Fruit fly (Drosophila melanogaster): Measurements from ENCODE around the gene CG43867.

Gene CG43867

dm6 chrX:796397-796989, 131.3 kb downstream of the CG43867 start:
- no peak for TF ChIP-seq Clk (GFP tag; optimal IDR thresholded peaks at IDR 0.05)
- TF ChIP-seq pad (GFP tag; optimal IDR thresholded peaks at IDR 0.05), result peak; percentile 92
- TF ChIP-seq kay (GFP tag; ENCODE audit: borderline replicate concordance), result no peak
- TF ChIP-seq toe (GFP tag; optimal IDR thresholded peaks at IDR 0.05), result no peak
- TF ChIP-seq CG11617 (GFP tag; optimal IDR thresholded peaks at IDR 0.05), result no peak
- no peak for TF ChIP-seq CG12768 (GFP tag; optimal IDR thresholded peaks at IDR 0.05)
- TF ChIP-seq Hr96 (GFP tag; optimal IDR thresholded peaks at IDR 0.05), result no peak
- no peak for TF ChIP-seq CG5204 (GFP tag; optimal IDR thresholded peaks at IDR 0.05)
- TF ChIP-seq cnc (optimal IDR thresholded peaks at IDR 0.05), result no peak
- peak; percentile 99 for TF ChIP-seq ovo (GFP tag; optimal IDR thresholded peaks at IDR 0.05)
- TF ChIP-seq cic (GFP tag; optimal IDR thresholded peaks at IDR 0.05), result peak; percentile 51
- TF ChIP-seq tj (GFP tag; optimal IDR thresholded peaks at IDR 0.05), result peak; percentile 51
- TF ChIP-seq Crg-1 (GFP tag; optimal IDR thresholded peaks at IDR 0.05), result peak; percentile 48
- TF ChIP-seq CG33017 (tag; optimal IDR thresholded peaks at IDR 0.05), result no peak
- peak; percentile 55 for TF ChIP-seq CG1620 (GFP tag; optimal IDR thresholded peaks at IDR 0.05)
- TF ChIP-seq bab1 (GFP tag; optimal IDR thresholded peaks at IDR 0.05), result peak; percentile 84
- TF ChIP-seq CG14711 (tag; optimal IDR thresholded peaks at IDR 0.05), result peak; percentile 35
- TF ChIP-seq CG7101 (tag; optimal IDR thresholded peaks at IDR 0.05), result peak; percentile 34
- peak; percentile 95 for TF ChIP-seq Mnt (GFP tag; optimal IDR thresholded peaks at IDR 0.05)
- no peak for TF ChIP-seq CG7045 (GFP tag; optimal IDR thresholded peaks at IDR 0.05)

- no peak for TF ChIP-seq CG7101 (tag; optimal IDR thresholded peaks at IDR 0.05)
- TF ChIP-seq CG33017 (tag; optimal IDR thresholded peaks at IDR 0.05), result no peak
- peak; percentile 54 for TF ChIP-seq bab1 (GFP tag; optimal IDR thresholded peaks at IDR 0.05)
- TF ChIP-seq Hr96 (GFP tag; optimal IDR thresholded peaks at IDR 0.05), result no peak
- TF ChIP-seq tj (GFP tag; optimal IDR thresholded peaks at IDR 0.05), result no peak
Observed at dm6 chrX:792923-793322, 134.9 kb downstream of the CG43867 start, which contains the start of gene CG16989. Gene CG16989, plus strand, starts transcription at chrX:793147.

- TF ChIP-seq CG14711 (tag; optimal IDR thresholded peaks at IDR 0.05), result no peak
- no peak for TF ChIP-seq bab1 (GFP tag; optimal IDR thresholded peaks at IDR 0.05)
- TF ChIP-seq ovo (GFP tag; optimal IDR thresholded peaks at IDR 0.05), result no peak
- TF ChIP-seq cic (GFP tag; optimal IDR thresholded peaks at IDR 0.05), result no peak
- peak; percentile 2 for TF ChIP-seq CG11617 (GFP tag; optimal IDR thresholded peaks at IDR 0.05)
- TF ChIP-seq CG12768 (GFP tag; optimal IDR thresholded peaks at IDR 0.05), result peak; percentile 22
- no peak for TF ChIP-seq CG33017 (tag; optimal IDR thresholded peaks at IDR 0.05)
- TF ChIP-seq CG7101 (tag; optimal IDR thresholded peaks at IDR 0.05), result peak; percentile 22
- TF ChIP-seq Hr96 (GFP tag; optimal IDR thresholded peaks at IDR 0.05), result no peak
- TF ChIP-seq Clk (GFP tag; optimal IDR thresholded peaks at IDR 0.05), result no peak
- TF ChIP-seq Mnt (GFP tag; optimal IDR thresholded peaks at IDR 0.05), result no peak
- TF ChIP-seq kay (GFP tag; ENCODE audit: borderline replicate concordance), result no peak
- no peak for TF ChIP-seq toe (GFP tag; optimal IDR thresholded peaks at IDR 0.05)
- no peak for TF ChIP-seq CG7045 (GFP tag; optimal IDR thresholded peaks at IDR 0.05)
Observed at dm6 chrX:790039-790597, 137.7 kb downstream of the CG43867 start, which contains the start of gene CG13360. Gene CG13360, minus strand, starts transcription at chrX:790089.

- TF ChIP-seq toe (GFP tag; optimal IDR thresholded peaks at IDR 0.05) (no peak), ovo (GFP tag; optimal IDR thresholded peaks at IDR 0.05) (no peak), Clk (GFP tag; optimal IDR thresholded peaks at IDR 0.05) (no peak), CG7101 (tag; optimal IDR thresholded peaks at IDR 0.05) (no peak), pad (GFP tag; optimal IDR thresholded peaks at IDR 0.05) (no peak), cic (GFP tag; optimal IDR thresholded peaks at IDR 0.05) (no peak), Mnt (GFP tag; optimal IDR thresholded peaks at IDR 0.05) (no peak), tj (GFP tag; optimal IDR thresholded peaks at IDR 0.05) (no peak), Crg-1 (GFP tag; optimal IDR thresholded peaks at IDR 0.05) (no peak)
Observed at dm6 chrX:784456-784855, 143.3 kb downstream of the CG43867 start, which contains the start of gene tw. Gene tw, plus strand, starts transcription at chrX:784746.

dm6 chrX:779344-779743, 148.4 kb downstream of the CG43867 start:
- no peak for TF ChIP-seq CG7045 (GFP tag; optimal IDR thresholded peaks at IDR 0.05)

dm6 chrX:775184-775583, 152.6 kb downstream of the CG43867 start:
- TF ChIP-seq Hr96 (GFP tag; optimal IDR thresholded peaks at IDR 0.05) (no peak), CG33017 (tag; optimal IDR thresholded peaks at IDR 0.05) (no peak), CG14711 (tag; optimal IDR thresholded peaks at IDR 0.05) (no peak), kay (GFP tag; ENCODE audit: borderline replicate concordance) (no peak), CG11617 (GFP tag; optimal IDR thresholded peaks at IDR 0.05) (no peak), bab1 (GFP tag; optimal IDR thresholded peaks at IDR 0.05) (no peak), cic (GFP tag; optimal IDR thresholded peaks at IDR 0.05) (no peak), toe (GFP tag; optimal IDR thresholded peaks at IDR 0.05) (no peak), CG7101 (tag; optimal IDR thresholded peaks at IDR 0.05) (no peak), Crg-1 (GFP tag; optimal IDR thresholded peaks at IDR 0.05) (no peak), CG7045 (GFP tag; optimal IDR thresholded peaks at IDR 0.05) (no peak)

dm6 chrX:774160-774700, 153.5 kb downstream of the CG43867 start:
- TF ChIP-seq CG14711 (tag; optimal IDR thresholded peaks at IDR 0.05) (no peak), CG1620 (GFP tag; optimal IDR thresholded peaks at IDR 0.05) (no peak), CG7101 (tag; optimal IDR thresholded peaks at IDR 0.05) (no peak), CG33017 (tag; optimal IDR thresholded peaks at IDR 0.05) (no peak), Clk (GFP tag; optimal IDR thresholded peaks at IDR 0.05) (no peak), pad (GFP tag; optimal IDR thresholded peaks at IDR 0.05) (no peak), cnc (optimal IDR thresholded peaks at IDR 0.05) (no peak), CG7045 (GFP tag; optimal IDR thresholded peaks at IDR 0.05) (no peak)

Data from whole organism, adult.